Fruit fly (Drosophila melanogaster): ENCODE measurements around the gene Sfp24F.

The Sfp24F gene

dm6 chr2L:4464946-4465345 lies 23.1 kb upstream of the Sfp24F start, which contains the start of gene FIG4:
Gene FIG4, plus strand, starts transcription at chr2L:4465174.
- TF ChIP-seq sage (GFP tag; optimal IDR thresholded peaks at IDR 0.05) (no peak), Dif (GFP tag; optimal IDR thresholded peaks at IDR 0.05; ENCODE audit: partially characterized antibody) (no peak), dmrt93B (GFP tag; optimal IDR thresholded peaks at IDR 0.05) (no peak), woc (GFP tag; optimal IDR thresholded peaks at IDR 0.05) (peak; percentile 74), Hnf4 (GFP tag; optimal IDR thresholded peaks at IDR 0.05) (no peak), Hr78 (GFP tag; optimal IDR thresholded peaks at IDR 0.05) (no peak), CG32264 (GFP tag; optimal IDR thresholded peaks at IDR 0.05) (no peak), HLH106 (tag; optimal IDR thresholded peaks at IDR 0.05) (no peak), Sp1 (GFP tag; optimal IDR thresholded peaks at IDR 0.05) (no peak), CG9705 (GFP tag; optimal IDR thresholded peaks at IDR 0.05) (no peak), foxo (GFP tag; optimal IDR thresholded peaks at IDR 0.05) (no peak), br (GFP tag; optimal IDR thresholded peaks at IDR 0.05) (no peak), pan (optimal IDR thresholded peaks at IDR 0.05) (no peak), Dfd (GFP tag; optimal IDR thresholded peaks at IDR 0.05) (no peak), psq (GFP tag; optimal IDR thresholded peaks at IDR 0.05) (no peak), Myc (optimal IDR thresholded peaks at IDR 0.05) (peak; percentile 18)

- TF ChIP-seq Dfd (GFP tag; optimal IDR thresholded peaks at IDR 0.05): no peak
- TF ChIP-seq CG9705 (GFP tag; optimal IDR thresholded peaks at IDR 0.05): peak; percentile 14
- no peak for TF ChIP-seq Rel (GFP tag; optimal IDR thresholded peaks at IDR 0.05)
- TF ChIP-seq Rel (tag; optimal IDR thresholded peaks at IDR 0.05): peak; percentile 32
Observed at dm6 chr2L:4463323-4463722, 21.5 kb upstream of the Sfp24F start, which contains the start of the genes CG15443 and Paris. Gene CG15443, minus strand, starts transcription at chr2L:4463447. Gene Paris, plus strand, starts transcription at chr2L:4463611.

dm6 chr2L:4459543-4459942 lies 17.7 kb upstream of the Sfp24F start, which contains the start of the genes mRpL27 and CG15435:
Gene mRpL27, minus strand, starts transcription at chr2L:4459638.
Gene CG15435, plus strand, starts transcription at chr2L:4459729.
- TF ChIP-seq OdsH (GFP tag; optimal IDR thresholded peaks at IDR 0.05) (peak; percentile 7), Myc (optimal IDR thresholded peaks at IDR 0.05) (peak; percentile 96), Rel (GFP tag; optimal IDR thresholded peaks at IDR 0.05) (no peak), Rel (tag; optimal IDR thresholded peaks at IDR 0.05) (peak; percentile 24), CG9705 (GFP tag; optimal IDR thresholded peaks at IDR 0.05) (peak; percentile 48), fru (GFP tag; optimal IDR thresholded peaks at IDR 0.05) (no peak), Sp1 (GFP tag; optimal IDR thresholded peaks at IDR 0.05) (peak; percentile 20), HLH106 (tag; optimal IDR thresholded peaks at IDR 0.05) (peak; percentile 51), br (GFP tag; optimal IDR thresholded peaks at IDR 0.05) (no peak), Hr83 (GFP tag; optimal IDR thresholded peaks at IDR 0.05; ENCODE audit: poor library complexity, severe bottlenecking) (no peak), h (GFP tag; optimal IDR thresholded peaks at IDR 0.05) (peak; percentile 31), woc (GFP tag; optimal IDR thresholded peaks at IDR 0.05) (peak; percentile 87), foxo (GFP tag; optimal IDR thresholded peaks at IDR 0.05) (peak in 1 of 2 experiments; percentile 29), rgr (GFP tag; optimal IDR thresholded peaks at IDR 0.05) (peak; percentile 15)

dm6 chr2L:4458119-4459056 lies 16.5 kb upstream of the Sfp24F start, which contains the start of gene RpL27A:
Gene RpL27A, minus strand, starts transcription at chr2L:4458364.
- TF ChIP-seq CG9705 (GFP tag; optimal IDR thresholded peaks at IDR 0.05) (peak; percentile 76), Rel (GFP tag; optimal IDR thresholded peaks at IDR 0.05) (no peak), Rel (tag; optimal IDR thresholded peaks at IDR 0.05) (peak; percentile 57), HLH106 (tag; optimal IDR thresholded peaks at IDR 0.05) (peak; percentile 61), rgr (GFP tag; optimal IDR thresholded peaks at IDR 0.05) (peak; percentile 87), h (GFP tag; optimal IDR thresholded peaks at IDR 0.05) (peak; percentile 52), jim (GFP tag; optimal IDR thresholded peaks at IDR 0.05) (no peak), dmrt93B (GFP tag; optimal IDR thresholded peaks at IDR 0.05) (peak; percentile 73), CG32264 (GFP tag; optimal IDR thresholded peaks at IDR 0.05) (no peak), foxo (GFP tag; optimal IDR thresholded peaks at IDR 0.05) (peak in 1 of 2 experiments; percentile 67), N (GFP tag; optimal IDR thresholded peaks at IDR 0.05) (peak; percentile 78), Mio (GFP tag; optimal IDR thresholded peaks at IDR 0.05) (no peak), Jra (GFP tag; optimal IDR thresholded peaks at IDR 0.05) (no peak), Hr83 (GFP tag; optimal IDR thresholded peaks at IDR 0.05; ENCODE audit: poor library complexity, severe bottlenecking) (peak; percentile 92), tai (GFP tag; optimal IDR thresholded peaks at IDR 0.05) (no peak), sage (GFP tag; optimal IDR thresholded peaks at IDR 0.05) (no peak), sv (GFP tag; optimal IDR thresholded peaks at IDR 0.05) (peak; percentile 56), ey (GFP tag; optimal IDR thresholded peaks at IDR 0.05) (peak; percentile 17), usp (GFP tag; optimal IDR thresholded peaks at IDR 0.05) (no peak), fru (GFP tag; optimal IDR thresholded peaks at IDR 0.05) (peak; percentile 20), OdsH (GFP tag; optimal IDR thresholded peaks at IDR 0.05) (peak; percentile 19), br (GFP tag; optimal IDR thresholded peaks at IDR 0.05) (peak; percentile 69), GATAd (GFP tag; optimal IDR thresholded peaks at IDR 0.05) (no peak), psq (GFP tag; optimal IDR thresholded peaks at IDR 0.05) (peak; percentile 41), Vsx2 (GFP tag; optimal IDR thresholded peaks at IDR 0.05; ENCODE audit: partially characterized antibody) (no peak), woc (GFP tag; optimal IDR thresholded peaks at IDR 0.05) (no peak), Sp1 (GFP tag; optimal IDR thresholded peaks at IDR 0.05) (peak; percentile 85), Abd-B (GFP tag; optimal IDR thresholded peaks at IDR 0.05) (no peak), Myc (optimal IDR thresholded peaks at IDR 0.05) (peak; percentile 40), dl (GFP tag; optimal IDR thresholded peaks at IDR 0.05; ENCODE audit: insufficient read depth in 1 of 2, partially characterized antibody in 2 of 2) (no peak), dsf (GFP tag; optimal IDR thresholded peaks at IDR 0.05; ENCODE audit: borderline replicate concordance) (no peak), Dfd (GFP tag; optimal IDR thresholded peaks at IDR 0.05) (no peak), Dif (GFP tag; optimal IDR thresholded peaks at IDR 0.05; ENCODE audit: partially characterized antibody) (peak; percentile 45)

All from whole organism, wandering third instar larva.